Worm (Caenorhabditis elegans) whole organism, early embryonic: Measurements from ENCODE around the gene C04E6.7.

Experiments used
- B0310.2 ChIP-seq: sonication (generic microtip); optimal IDR thresholded peaks from 2 replicates; lab custom pipeline; 2016; ENCODE audit warnings: mild to moderate bottlenecking, missing genetic modification characterization, missing compliant biosample characterization
- F13C5.2 ChIP-seq: sonication (generic microtip); optimal IDR thresholded peaks from 2 replicates; lab custom pipeline; 2017; ENCODE audit warnings: mild to moderate bottlenecking, missing genetic modification characterization, inconsistent platforms, missing compliant biosample characterization
- aly-1 ChIP-seq: sonication (generic microtip); optimal IDR thresholded peaks from 2 replicates; lab custom pipeline; 2016; ENCODE audit warnings: missing genetic modification characterization, missing compliant biosample characterization
- ama-1 ChIP-seq: fragments of 150-350 bp; optimal IDR thresholded peaks from 2 replicates; lab custom pipeline; 2014
- ceh-13 ChIP-seq: fragments of 200-800 bp; sonication (Bioruptor generic); optimal IDR thresholded peaks from 2 replicates; lab custom pipeline; 2018; ENCODE audit warnings: mild to moderate bottlenecking, missing genetic modification characterization, missing compliant biosample characterization
- ceh-36 ChIP-seq: sonication (generic microtip); optimal IDR thresholded peaks from 2 replicates; lab custom pipeline; 2016; ENCODE audit warnings: missing genetic modification characterization, inconsistent platforms, missing compliant biosample characterization
- ets-7 ChIP-seq: sonication (generic microtip); optimal IDR thresholded peaks from 2 replicates; lab custom pipeline; 2016; ENCODE audit warnings: missing genotype, missing genetic modification characterization, missing compliant biosample characterization
- flt-1 ChIP-seq: fragments of 200-800 bp; sonication (Bioruptor generic); IDR thresholded peaks from 2 replicates; pipeline ENCODE4 v1.3.6; 2022; ENCODE audit warnings: missing genetic modification characterization, missing compliant biosample characterization
- hmbx-1 ChIP-seq: sonication (generic microtip); optimal IDR thresholded peaks from 2 replicates; lab custom pipeline; 2016; ENCODE audit warnings: mild to moderate bottlenecking, missing genetic modification characterization, missing compliant biosample characterization
- hmg-4 ChIP-seq: fragments of 200-800 bp; sonication (Bioruptor generic); optimal IDR thresholded peaks from 2 replicates; lab custom pipeline; 2018; ENCODE audit warnings: mild to moderate bottlenecking, missing genetic modification characterization, missing compliant biosample characterization
- hnd-1 ChIP-seq: sonication (generic microtip); optimal IDR thresholded peaks from 2 replicates; lab custom pipeline; 2016; ENCODE audit warnings: missing genetic modification characterization, missing compliant biosample characterization
- pes-1 ChIP-seq: fragments of 200-800 bp; sonication (Bioruptor generic); IDR thresholded peaks from 2 replicates; pipeline ENCODE4 v1.3.6; 2022; ENCODE audit warnings: missing genetic modification reagents, missing genetic modification characterization, missing compliant biosample characterization
- scrt-1 ChIP-seq: fragments of 200-800 bp; sonication (Bioruptor generic); IDR thresholded peaks from 2 replicates; pipeline ENCODE4 v1.3.6; 2022; ENCODE audit warnings: missing genetic modification characterization, missing compliant biosample characterization
- sea-1 ChIP-seq: fragments of 200-800 bp; sonication (Bioruptor generic); conservative IDR thresholded peaks from 2 replicates; pipeline ENCODE4 v1.3.6; 2022; ENCODE audit warnings: missing genetic modification characterization, missing compliant biosample characterization
- tbx-11 ChIP-seq: fragments of 200-800 bp; sonication (Bioruptor generic); IDR thresholded peaks from 2 replicates; pipeline ENCODE4 v1.3.6; 2022; ENCODE audit warnings: missing genetic modification characterization, missing compliant biosample characterization
- tbx-37 ChIP-seq: fragments of 200-800 bp; sonication (Bioruptor generic); conservative IDR thresholded peaks from 2 replicates; pipeline ENCODE4 v1.3.6; 2022; ENCODE audit warnings: missing genetic modification reagents, missing genetic modification characterization, missing compliant biosample characterization
- tra-4 ChIP-seq: sonication (generic microtip); optimal IDR thresholded peaks from 2 replicates; lab custom pipeline; 2017; ENCODE audit warnings: missing genetic modification characterization, missing compliant biosample characterization

C04E6.7 gene

DNA sequence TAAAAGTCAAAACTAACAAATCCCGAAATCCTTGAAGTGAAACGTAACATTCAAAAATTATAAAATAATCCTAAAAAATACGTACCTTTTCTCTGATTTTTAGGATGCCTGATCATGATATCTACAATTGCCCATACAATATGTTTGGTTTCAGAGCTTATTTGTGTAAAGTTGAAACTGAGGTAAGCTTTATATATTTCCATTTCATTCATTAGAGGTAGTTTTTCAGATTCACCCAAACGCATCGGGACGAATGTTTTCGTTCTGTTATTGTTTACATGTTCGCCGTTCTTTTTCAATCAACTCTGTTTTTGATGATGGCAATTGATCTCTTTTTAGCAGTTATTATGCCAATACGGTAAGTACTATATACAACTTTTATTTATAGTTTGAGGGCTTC, 34.9 kb downstream of the C04E6.7 start:
- TF ChIP-seq ceh-13 (GFP tag; lab: Kevin White, UChicago) (no peak), hnd-1 (tag; lab: Kevin White, UChicago) (no peak), hmg-4 (no peak), tra-4 (tag; lab: Kevin White, UChicago) (no peak), ets-7 (tag; lab: Kevin White, UChicago) (no peak), tbx-37 (GFP tag; lab: Robert Waterston, UW) (no peak), hmbx-1 (no peak)

DNA sequence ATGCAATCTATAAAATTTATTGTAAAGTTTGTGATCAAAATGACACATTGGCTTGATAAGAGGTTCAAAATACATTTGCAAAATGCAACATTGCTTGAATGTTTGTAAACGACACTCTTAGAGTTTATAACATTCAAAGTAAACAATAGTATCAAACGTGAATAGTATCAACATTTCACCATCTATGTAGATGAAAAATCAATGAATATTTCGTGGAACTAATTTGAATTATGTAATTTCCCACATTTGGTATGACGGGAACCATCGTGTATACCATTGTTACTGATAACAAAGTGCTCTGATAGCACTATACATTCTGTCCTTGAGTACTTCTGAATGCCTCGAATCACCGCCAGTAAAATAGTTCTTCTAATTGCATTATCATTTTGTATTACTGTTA, 37.5 kb downstream of the C04E6.7 start, which contains the start of gene galt-1:
galt-1 (plus strand) TSS at position 318 of the 400 bp plus-strand sequence.
- TF ChIP-seq aly-1, result no peak
- no peak for TF ChIP-seq tbx-37 (GFP tag; lab: Robert Waterston, UW)
- no peak for TF ChIP-seq hmg-4
- TF ChIP-seq F13C5.2 (tag; lab: Kevin White, UChicago), result no peak
- no peak for TF ChIP-seq tra-4 (tag; lab: Kevin White, UChicago)
- no peak for TF ChIP-seq ama-1 (lab: Kevin White, UChicago)

DNA sequence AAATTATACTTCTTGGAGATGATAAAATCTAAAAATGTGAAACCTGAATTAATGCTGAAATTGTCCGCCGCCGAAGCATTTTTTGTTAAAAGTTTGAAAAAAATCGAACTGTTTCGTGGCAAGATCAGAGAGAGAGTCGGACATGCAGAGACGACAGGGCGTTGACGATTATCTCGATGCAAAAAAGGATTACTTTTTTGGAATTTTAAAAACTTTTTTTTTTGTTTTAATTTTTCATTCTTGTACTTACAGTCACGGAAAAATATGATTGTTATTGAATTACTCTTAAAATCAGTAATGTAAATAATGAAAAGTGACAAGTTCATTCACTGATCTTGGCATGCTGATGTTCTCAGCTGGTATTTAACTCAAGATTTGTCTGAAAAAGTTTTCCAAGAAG, 43.6 kb downstream of the C04E6.7 start, which contains the start of the genes M03F8.5 and M03F8.7:
M03F8.5 (minus strand) TSS at position 101 of the 400 bp plus-strand sequence.
M03F8.7 (plus strand) TSS at position 249 of the 400 bp plus-strand sequence.
- no peak for TF ChIP-seq sea-1 (GFP tag; lab: Robert Waterston, UW)
- no peak for TF ChIP-seq aly-1
- no peak for TF ChIP-seq B0310.2
- TF ChIP-seq scrt-1 (GFP tag; lab: Robert Waterston, UW), result no peak
- no peak for TF ChIP-seq hnd-1 (tag; lab: Kevin White, UChicago)
- TF ChIP-seq F13C5.2 (tag; lab: Kevin White, UChicago), result no peak
- TF ChIP-seq tbx-37 (GFP tag; lab: Robert Waterston, UW), result no peak
- TF ChIP-seq tra-4 (tag; lab: Kevin White, UChicago), result no peak
- TF ChIP-seq flt-1, result no peak
- TF ChIP-seq pes-1 (GFP tag; lab: Robert Waterston, UW), result no peak

ce11 chrV:5939503-5940072, 46.5 kb downstream of the C04E6.7 start, which contains the start of gene syf-3:
Gene syf-3 (plus strand): TSS chrV:5940022.
- no peak for TF ChIP-seq tbx-11
- no peak for TF ChIP-seq tra-4 (tag; lab: Kevin White, UChicago)
- no peak for TF ChIP-seq tbx-37 (GFP tag; lab: Robert Waterston, UW)
- TF ChIP-seq scrt-1 (GFP tag; lab: Robert Waterston, UW), result no peak
- TF ChIP-seq F13C5.2 (tag; lab: Kevin White, UChicago), result no peak
- TF ChIP-seq ama-1 (lab: Kevin White, UChicago), result no peak
- no peak for TF ChIP-seq ceh-13 (GFP tag; lab: Kevin White, UChicago)
- no peak for TF ChIP-seq ceh-36 (tag; lab: Kevin White, UChicago)
- TF ChIP-seq hmg-4, result no peak
- TF ChIP-seq sea-1 (GFP tag; lab: Robert Waterston, UW), result no peak
- TF ChIP-seq hmbx-1, result no peak

DNA sequence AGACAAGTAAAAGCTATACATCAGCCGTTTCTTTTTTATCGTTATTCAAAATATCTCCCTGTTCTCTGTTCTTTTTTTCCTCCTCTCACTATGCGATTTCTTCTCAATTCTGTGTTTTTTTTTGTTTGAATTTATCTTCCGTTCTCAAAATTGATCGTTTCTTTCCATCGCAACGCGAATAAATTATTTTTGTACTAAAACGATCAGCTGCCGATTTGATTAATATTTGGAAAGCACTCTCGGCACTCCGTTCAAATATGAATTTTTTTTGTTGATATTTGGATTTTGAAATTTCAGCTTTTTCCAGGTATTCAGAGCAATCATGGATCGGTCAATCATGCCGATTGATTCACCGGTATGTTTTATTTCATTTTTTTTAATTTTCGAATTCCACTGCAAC, 50.1 kb downstream of the C04E6.7 start, which contains the start of gene pst-1:
pst-1 (plus strand) TSS at position 301 of the 400 bp plus-strand sequence.
- TF ChIP-seq tbx-11, result no peak
- no peak for TF ChIP-seq ceh-13 (GFP tag; lab: Kevin White, UChicago)
- no peak for TF ChIP-seq scrt-1 (GFP tag; lab: Robert Waterston, UW)
- no peak for TF ChIP-seq tbx-37 (GFP tag; lab: Robert Waterston, UW)
- TF ChIP-seq sea-1 (GFP tag; lab: Robert Waterston, UW), result no peak
